Fruit fly (Drosophila melanogaster) whole organism, embryonic: ENCODE data around the gene dpr14.
A peak's percentile ranks its signal among the peaks of the same experiment; 100 is the strongest.

Experiments used
- Atf-2 ChIP-seq: fragments of 200-800 bp; sonication (Bioruptor generic); optimal IDR thresholded peaks from 2 replicates; lab custom pipeline; 2016; ENCODE audit warnings: missing biosample characterization, missing genetic modification characterization
- B-H1 ChIP-seq: fragments of 200-800 bp; sonication (Bioruptor generic); IDR thresholded peaks from 3 replicates; pipeline ENCODE4 v1.3.6; 2022; ENCODE audit warnings: missing biosample characterization, missing genetic modification characterization
- CG10565 ChIP-seq: fragments of 200-800 bp; sonication (Bioruptor generic); optimal IDR thresholded peaks from 3 replicates; lab custom pipeline; 2016; ENCODE audit warnings: missing biosample characterization, mild to moderate bottlenecking, missing genetic modification characterization
- CG11504 ChIP-seq: fragments of 200-800 bp; sonication (Bioruptor generic); optimal IDR thresholded peaks from 3 replicates; lab custom pipeline; 2019; ENCODE audit warnings: missing biosample characterization, mild to moderate bottlenecking, missing genetic modification characterization, moderate library complexity
- CG12155 ChIP-seq: fragments of 200-800 bp; sonication (Bioruptor generic); optimal IDR thresholded peaks from 3 replicates; lab custom pipeline; 2016; ENCODE audit warnings: missing biosample characterization, missing genetic modification characterization
- CG14014 ChIP-seq: fragments of 200-800 bp; sonication (Bioruptor generic); IDR thresholded peaks from 2 replicates; pipeline ENCODE4 v1.3.6; 2022; ENCODE audit warnings: missing biosample characterization, missing genetic modification characterization
- CG15479 ChIP-seq: fragments of 200-800 bp; sonication (Bioruptor generic); optimal IDR thresholded peaks from 3 replicates; lab custom pipeline; 2019; ENCODE audit warnings: missing biosample characterization, mild to moderate bottlenecking, missing genetic modification characterization, moderate library complexity
- CG1602 ChIP-seq: fragments of 200-800 bp; sonication (Bioruptor generic); optimal IDR thresholded peaks from 3 replicates; lab custom pipeline; 2016; ENCODE audit warnings: missing biosample characterization, missing genetic modification characterization
- CG30020 ChIP-seq: fragments of 200-800 bp; optimal IDR thresholded peaks from 2 replicates; lab custom pipeline; 2019; ENCODE audit warnings: missing biosample characterization, mild to moderate bottlenecking, missing genetic modification characterization, moderate library complexity
- CG31224 ChIP-seq: fragments of 200-800 bp; sonication (Bioruptor generic); IDR thresholded peaks from 2 replicates; pipeline ENCODE4 v1.3.6; 2022; ENCODE audit warnings: missing biosample characterization, missing genetic modification characterization
- CG4617 ChIP-seq: fragments of 200-800 bp; sonication (Bioruptor generic); optimal IDR thresholded peaks from 3 replicates; lab custom pipeline; 2016; ENCODE audit warnings: missing biosample characterization, missing genetic modification characterization, borderline replicate concordance
- CG4730 ChIP-seq: fragments of 200-800 bp; sonication (Bioruptor generic); IDR thresholded peaks from 2 replicates; pipeline ENCODE4 v1.3.6; 2022; ENCODE audit warnings: missing biosample characterization, missing genetic modification characterization
- CG6854 ChIP-seq: fragments of 200-800 bp; sonication (Bioruptor generic); optimal IDR thresholded peaks from 3 replicates; lab custom pipeline; 2017; ENCODE audit warnings: missing biosample characterization, mild to moderate bottlenecking, missing genetic modification characterization
- CG7745 ChIP-seq: fragments of 200-800 bp; sonication (Bioruptor generic); optimal IDR thresholded peaks from 2 replicates; lab custom pipeline; 2018; ENCODE audit warnings: missing biosample characterization, mild to moderate bottlenecking, missing genetic modification characterization, moderate library complexity
- CG7928 ChIP-seq: fragments of 200-800 bp; sonication (Bioruptor generic); optimal IDR thresholded peaks from 2 replicates; lab custom pipeline; 2017; ENCODE audit warnings: missing biosample characterization, mild to moderate bottlenecking, missing genetic modification characterization
- CG7963 ChIP-seq: fragments of 200-800 bp; sonication (Bioruptor generic); IDR thresholded peaks from 3 replicates; pipeline ENCODE4 v1.3.6; 2022; ENCODE audit warnings: missing biosample characterization, missing genetic modification characterization; ENCODE audit not compliant: partially characterized antibody
- CG8359 ChIP-seq: fragments of 200-800 bp; sonication (Bioruptor generic); optimal IDR thresholded peaks from 2 replicates; lab custom pipeline; 2017; ENCODE audit warnings: missing biosample characterization, mild to moderate bottlenecking, missing genetic modification characterization, borderline replicate concordance
- CTCF ChIP-seq: fragments of 200-800 bp; sonication (Bioruptor generic); optimal IDR thresholded peaks from 2 replicates; lab custom pipeline; 2017; ENCODE audit warnings: missing biosample characterization, mild to moderate bottlenecking, missing genetic modification characterization, moderate library complexity
- E2f1 ChIP-seq: fragments of 200-800 bp; sonication (Bioruptor generic); IDR thresholded peaks from 2 replicates; pipeline ENCODE4 v1.3.6; 2022; ENCODE audit warnings: missing biosample characterization, missing genetic modification characterization
- E2f2 ChIP-seq: fragments of 200-800 bp; sonication (Bioruptor generic); IDR thresholded peaks from 2 replicates; pipeline ENCODE4 v1.3.6; 2022; ENCODE audit warnings: missing biosample characterization, missing genetic modification characterization
- Fer2 ChIP-seq: fragments of 200-800 bp; sonication (Bioruptor generic); optimal IDR thresholded peaks from 2 replicates; lab custom pipeline; 2018; ENCODE audit warnings: missing biosample characterization, mild to moderate bottlenecking, missing genetic modification characterization, moderate library complexity
- Hr51 ChIP-seq, 2 experiments: fragments of 200-800 bp; sonication (Bioruptor generic); optimal IDR thresholded peaks; 2 replicates in 1 of 2; 3 replicates in 1 of 2; lab custom pipeline; 2016 to 2018; ENCODE audit warnings: missing biosample characterization in 2 of 2, missing genetic modification characterization in 2 of 2, mild to moderate bottlenecking in 1 of 2, moderate library complexity in 1 of 2
- Max ChIP-seq: fragments of 200-800 bp; sonication (Bioruptor generic); optimal IDR thresholded peaks from 2 replicates; lab custom pipeline; 2016; ENCODE audit warnings: missing biosample characterization, mild to moderate bottlenecking, missing genetic modification characterization
- Mes4 ChIP-seq: fragments of 200-800 bp; sonication (Bioruptor generic); optimal IDR thresholded peaks from 2 replicates; lab custom pipeline; 2016; ENCODE audit warnings: missing biosample characterization, missing genetic modification characterization
- Scr ChIP-seq: fragments of 200-800 bp; sonication (Bioruptor generic); IDR thresholded peaks from 2 replicates; pipeline ENCODE4 v1.3.6; 2022; ENCODE audit warnings: missing biosample characterization, missing genetic modification characterization; ENCODE audit not compliant: partially characterized antibody
- TFAM ChIP-seq: fragments of 200-800 bp; sonication (Bioruptor generic); optimal IDR thresholded peaks from 2 replicates; lab custom pipeline; 2017; ENCODE audit warnings: missing biosample characterization, missing genetic modification characterization, inconsistent platforms
- Vsx1 ChIP-seq: fragments of 200-800 bp; sonication (Bioruptor generic); optimal IDR thresholded peaks from 2 replicates; lab custom pipeline; 2017; ENCODE audit warnings: missing biosample characterization, mild to moderate bottlenecking, missing genetic modification characterization, missing genetic modification reagents
- abd-A ChIP-seq: fragments of 200-800 bp; sonication (Bioruptor generic); optimal IDR thresholded peaks from 3 replicates; lab custom pipeline; 2019; ENCODE audit warnings: missing biosample characterization, mild to moderate bottlenecking, missing genetic modification characterization, moderate library complexity
- amos ChIP-seq: fragments of 200-800 bp; sonication (Bioruptor generic); IDR thresholded peaks from 2 replicates; pipeline ENCODE4 v1.3.6; 2022; ENCODE audit warnings: missing biosample characterization, missing genetic modification characterization; ENCODE audit not compliant: partially characterized antibody
- crc ChIP-seq: fragments of 200-800 bp; sonication (Bioruptor generic); optimal IDR thresholded peaks from 2 replicates; lab custom pipeline; 2016; ENCODE audit warnings: missing biosample characterization, missing genetic modification characterization
- dmrt11E ChIP-seq: fragments of 200-800 bp; sonication (Bioruptor generic); optimal IDR thresholded peaks from 3 replicates; lab custom pipeline; 2018; ENCODE audit warnings: missing biosample characterization, mild to moderate bottlenecking, missing genetic modification characterization, moderate library complexity
- dpn ChIP-seq, 2 experiments: fragments of 200-800 bp; sonication (Bioruptor generic); optimal IDR thresholded peaks; 3 replicates each; lab custom pipeline; 2016; ENCODE audit warnings: missing biosample characterization in 2 of 2, missing genetic modification characterization in 2 of 2
- gem ChIP-seq: fragments of 200-800 bp; sonication (Bioruptor generic); optimal IDR thresholded peaks from 2 replicates; lab custom pipeline; 2019; ENCODE audit warnings: missing biosample characterization, mild to moderate bottlenecking, missing genetic modification characterization, moderate library complexity
- gro ChIP-seq: fragments of 200-800 bp; sonication (Bioruptor generic); optimal IDR thresholded peaks from 2 replicates; lab custom pipeline; 2016; ENCODE audit warnings: missing biosample characterization, missing genetic modification characterization
- hkb ChIP-seq, 2 experiments: fragments of 200-800 bp in 1 of 2; fragments of >200 bp in 1 of 2; sonication (Bioruptor generic) in 1 of 2; IDR thresholded peaks in 1 of 2; optimal IDR thresholded peaks in 1 of 2; 2 replicates each; pipeline versions ENCODE4 v1.3.6 to Lab custom; 2017 to 2022; ENCODE audit warnings: missing biosample characterization in 1 of 2, missing genetic modification characterization in 1 of 2
- ken ChIP-seq: fragments of 200-800 bp; sonication (Bioruptor generic); IDR thresholded peaks from 3 replicates; pipeline ENCODE4 v1.3.6; 2022; ENCODE audit warnings: missing biosample characterization, missing genetic modification characterization
- klu ChIP-seq: fragments of 200-800 bp; sonication (Bioruptor generic); IDR thresholded peaks from 2 replicates; pipeline ENCODE4 v1.3.6; 2022; ENCODE audit warnings: missing biosample characterization, missing genetic modification characterization
- mirr ChIP-seq: fragments of 200-800 bp; sonication (Bioruptor generic); optimal IDR thresholded peaks from 3 replicates; lab custom pipeline; 2018; ENCODE audit warnings: missing biosample characterization, mild to moderate bottlenecking, missing genetic modification characterization
- p53 ChIP-seq: fragments of 200-800 bp; sonication (Bioruptor generic); optimal IDR thresholded peaks from 2 replicates; lab custom pipeline; 2016; ENCODE audit warnings: missing biosample characterization, missing genetic modification characterization
- pita ChIP-seq: fragments of 200-800 bp; sonication (Bioruptor generic); optimal IDR thresholded peaks from 2 replicates; lab custom pipeline; 2017; ENCODE audit warnings: missing biosample characterization, mild to moderate bottlenecking, missing genetic modification characterization
- prd ChIP-seq, 3 experiments: fragments of >200 bp in 2 of 3; fragments of 200-800 bp in 1 of 3; sonication (Bioruptor generic) in 1 of 3; optimal IDR thresholded peaks in 2 of 3; IDR thresholded peaks in 1 of 3; 2 replicates in 2 of 3; 3 replicates in 1 of 3; pipeline versions ENCODE4 v1.3.6 to Lab custom; 2017 to 2022; ENCODE audit warnings: missing biosample characterization in 1 of 3, missing genetic modification characterization in 1 of 3
- salm ChIP-seq: fragments of 200-800 bp; sonication (Bioruptor generic); optimal IDR thresholded peaks from 2 replicates; lab custom pipeline; 2018; ENCODE audit warnings: missing biosample characterization, mild to moderate bottlenecking, missing genetic modification characterization
- sens-2 ChIP-seq: fragments of 200-800 bp; sonication (Bioruptor generic); IDR thresholded peaks from 2 replicates; pipeline ENCODE4 v1.3.6; 2022; ENCODE audit warnings: missing biosample characterization, missing genetic modification characterization
- shn ChIP-seq: fragments of 200-800 bp; sonication (Bioruptor generic); optimal IDR thresholded peaks from 3 replicates; lab custom pipeline; 2016; ENCODE audit warnings: missing biosample characterization, missing genetic modification characterization
- sqz ChIP-seq: fragments of 200-800 bp; sonication (Bioruptor generic); optimal IDR thresholded peaks from 3 replicates; lab custom pipeline; 2018; ENCODE audit warnings: missing biosample characterization, mild to moderate bottlenecking, missing genetic modification characterization
- tio ChIP-seq: fragments of 200-800 bp; sonication (Bioruptor generic); optimal IDR thresholded peaks from 2 replicates; lab custom pipeline; 2017; ENCODE audit warnings: missing biosample characterization, missing genetic modification characterization, inconsistent platforms
- ttk ChIP-seq: fragments of 200-800 bp; sonication (Bioruptor generic); IDR thresholded peaks from 2 replicates; pipeline ENCODE4 v2.1.2; 2022; ENCODE audit warnings: missing biosample characterization, missing genetic modification characterization
- wek ChIP-seq: fragments of 200-800 bp; sonication (Bioruptor generic); optimal IDR thresholded peaks from 3 replicates; lab custom pipeline; 2018; ENCODE audit warnings: missing biosample characterization, mild to moderate bottlenecking, missing genetic modification characterization, moderate library complexity

dpr14 gene

dm6 chrX:7933210-7933915 is 25.3 kb upstream of the dpr14 start, which contains the start of the genes Dhdds and RpS14a (continued):
- TF ChIP-seq ttk (GFP tag; lab: Robert Waterston, UW) (no peak), Vsx1 (GFP tag; lab: Kevin White, UChicago) (peak; percentile 54), sens-2 (GFP tag; lab: Robert Waterston, UW) (0 out of 2 replicates have a peak, but pooled peaks have one; percentile 19), CG30020 (tag; lab: Kevin White, UChicago) (peak; percentile 50), CG10565 (GFP tag; lab: Kevin White, UChicago) (no peak), B-H1 (GFP tag; lab: Robert Waterston, UW) (no peak; the same call in 2 of the 3 replicates), shn (peak; percentile 4), wek (peak; percentile 17), Fer2 (no peak), CG31224 (GFP tag; lab: Robert Waterston, UW) (peak; percentile 37; the same call in 1 of the 2 replicates), dmrt11E (tag; lab: Kevin White, UChicago) (peak; percentile 54), CG7963 (GFP tag; lab: Robert Waterston, UW) (peak; percentile 44; the same call in 1 of the 3 replicates), CG8359 (GFP tag; lab: Kevin White, UChicago) (peak; percentile 6), gro (GFP tag; lab: Kevin White, UChicago) (no peak), CG4617 (GFP tag; lab: Kevin White, UChicago) (peak; percentile 6), hkb (optimal IDR thresholded peaks at IDR 0.05; lab: Kevin White, UChicago) (peak; percentile 95), hkb (GFP tag; IDR thresholded peaks at IDR 0.05; lab: Robert Waterston, UW) (peak; percentile 46; the same call in 1 of the 2 replicates), CG1602 (GFP tag; lab: Kevin White, UChicago) (no peak), CG12155 (GFP tag; lab: Kevin White, UChicago) (peak; percentile 38), CG7928 (GFP tag; lab: Kevin White, UChicago) (peak; percentile 62), ken (GFP tag; lab: Robert Waterston, UW) (peak; percentile 4; the same call in 1 of the 3 replicates), Max (GFP tag; lab: Kevin White, UChicago) (peak; percentile 56), E2f2 (peak; percentile 58; the same call in 1 of the 2 replicates), Mes4 (GFP tag; lab: Kevin White, UChicago) (peak; percentile 71), gem (tag; lab: Kevin White, UChicago) (peak; percentile 36), dpn (GFP tag; optimal IDR thresholded peaks at IDR 0.05; lab: Kevin White, UChicago) (peak; percentile 33 to 59), CG15479 (GFP tag; lab: Kevin White, UChicago) (no peak), amos (GFP tag; lab: Robert Waterston, UW) (peak; percentile 75), CTCF (GFP tag; lab: Kevin White, UChicago) (peak; percentile 37), abd-A (tag; lab: Kevin White, UChicago) (no peak), E2f1 (no peak), CG6854 (GFP tag; lab: Kevin White, UChicago) (peak; percentile 29), mirr (no peak), klu (GFP tag; lab: Robert Waterston, UW) (no peak; the same call in 1 of the 2 replicates), salm (tag; lab: Kevin White, UChicago) (peak; percentile 56), pita (GFP tag; lab: Kevin White, UChicago) (peak; percentile 86), CG11504 (tag; lab: Kevin White, UChicago) (no peak), Atf-2 (peak; percentile 17), tio (GFP tag; lab: Kevin White, UChicago) (no peak), CG14014 (GFP tag; lab: Robert Waterston, UW) (peak; percentile 10; the same call in 1 of the 2 replicates), CG7745 (tag; lab: Kevin White, UChicago) (no peak), Hr51 (GFP tag; optimal IDR thresholded peaks at IDR 0.05; lab: Kevin White, UChicago) (peak; percentile 43 to 54), CG4730 (GFP tag; lab: Robert Waterston, UW) (no peak), p53 (GFP tag; lab: Kevin White, UChicago) (no peak), crc (GFP tag; lab: Kevin White, UChicago) (no peak), Scr (peak; percentile 88), sqz (peak; percentile 36), TFAM (GFP tag; lab: Kevin White, UChicago) (no peak), prd (optimal IDR thresholded peaks at IDR 0.05; lab: Kevin White, UChicago) (no peak), prd (GFP tag; IDR thresholded peaks at IDR 0.05; lab: Robert Waterston, UW) (peak; percentile 5; the same call in 1 of the 3 replicates)
